Worm (Caenorhabditis elegans) whole organism, early embryonic: Measurements from ENCODE around the gene nhr-190.

Source experiments
- B0310.2 ChIP-seq: sonication (generic microtip); optimal IDR thresholded peaks from 2 replicates; lab custom pipeline; 2016; ENCODE audit warnings: mild to moderate bottlenecking, missing genetic modification characterization, missing compliant biosample characterization
- F13C5.2 ChIP-seq: sonication (generic microtip); optimal IDR thresholded peaks from 2 replicates; lab custom pipeline; 2017; ENCODE audit warnings: mild to moderate bottlenecking, missing genetic modification characterization, inconsistent platforms, missing compliant biosample characterization
- aly-1 ChIP-seq: sonication (generic microtip); optimal IDR thresholded peaks from 2 replicates; lab custom pipeline; 2016; ENCODE audit warnings: missing genetic modification characterization, missing compliant biosample characterization
- ama-1 ChIP-seq: fragments of 150-350 bp; optimal IDR thresholded peaks from 2 replicates; lab custom pipeline; 2014
- ceh-13 ChIP-seq: fragments of 200-800 bp; sonication (Bioruptor generic); optimal IDR thresholded peaks from 2 replicates; lab custom pipeline; 2018; ENCODE audit warnings: mild to moderate bottlenecking, missing genetic modification characterization, missing compliant biosample characterization
- ceh-36 ChIP-seq: sonication (generic microtip); optimal IDR thresholded peaks from 2 replicates; lab custom pipeline; 2016; ENCODE audit warnings: missing genetic modification characterization, inconsistent platforms, missing compliant biosample characterization
- ets-7 ChIP-seq: sonication (generic microtip); optimal IDR thresholded peaks from 2 replicates; lab custom pipeline; 2016; ENCODE audit warnings: missing genotype, missing genetic modification characterization, missing compliant biosample characterization
- flt-1 ChIP-seq: fragments of 200-800 bp; sonication (Bioruptor generic); IDR thresholded peaks from 2 replicates; pipeline ENCODE4 v1.3.6; 2022; ENCODE audit warnings: missing genetic modification characterization, missing compliant biosample characterization
- hmbx-1 ChIP-seq: sonication (generic microtip); optimal IDR thresholded peaks from 2 replicates; lab custom pipeline; 2016; ENCODE audit warnings: mild to moderate bottlenecking, missing genetic modification characterization, missing compliant biosample characterization
- hmg-4 ChIP-seq: fragments of 200-800 bp; sonication (Bioruptor generic); optimal IDR thresholded peaks from 2 replicates; lab custom pipeline; 2018; ENCODE audit warnings: mild to moderate bottlenecking, missing genetic modification characterization, missing compliant biosample characterization
- hnd-1 ChIP-seq: sonication (generic microtip); optimal IDR thresholded peaks from 2 replicates; lab custom pipeline; 2016; ENCODE audit warnings: missing genetic modification characterization, missing compliant biosample characterization
- pes-1 ChIP-seq: fragments of 200-800 bp; sonication (Bioruptor generic); IDR thresholded peaks from 2 replicates; pipeline ENCODE4 v1.3.6; 2022; ENCODE audit warnings: missing genetic modification reagents, missing genetic modification characterization, missing compliant biosample characterization
- scrt-1 ChIP-seq: fragments of 200-800 bp; sonication (Bioruptor generic); IDR thresholded peaks from 2 replicates; pipeline ENCODE4 v1.3.6; 2022; ENCODE audit warnings: missing genetic modification characterization, missing compliant biosample characterization
- sea-1 ChIP-seq: fragments of 200-800 bp; sonication (Bioruptor generic); conservative IDR thresholded peaks from 2 replicates; pipeline ENCODE4 v1.3.6; 2022; ENCODE audit warnings: missing genetic modification characterization, missing compliant biosample characterization
- tbx-11 ChIP-seq: fragments of 200-800 bp; sonication (Bioruptor generic); IDR thresholded peaks from 2 replicates; pipeline ENCODE4 v1.3.6; 2022; ENCODE audit warnings: missing genetic modification characterization, missing compliant biosample characterization
- tbx-37 ChIP-seq: fragments of 200-800 bp; sonication (Bioruptor generic); conservative IDR thresholded peaks from 2 replicates; pipeline ENCODE4 v1.3.6; 2022; ENCODE audit warnings: missing genetic modification reagents, missing genetic modification characterization, missing compliant biosample characterization
- tra-4 ChIP-seq: sonication (generic microtip); optimal IDR thresholded peaks from 2 replicates; lab custom pipeline; 2017; ENCODE audit warnings: missing genetic modification characterization, missing compliant biosample characterization

The nhr-190 gene

ce11 chrV:617917-618316 is 24.8 kb downstream of the nhr-190 start:
- TF ChIP-seq aly-1 (tag; lab: Kevin White, UChicago) (no peak), scrt-1 (GFP tag; lab: Robert Waterston, UW) (no peak), sea-1 (no peak), hmg-4 (no peak), ceh-13 (GFP tag; lab: Kevin White, UChicago) (no peak), pes-1 (GFP tag; lab: Robert Waterston, UW) (no peak), ceh-36 (tag; lab: Kevin White, UChicago) (no peak), tbx-11 (no peak)

ce11 chrV:615275-615674 is 27.4 kb downstream of the nhr-190 start, which contains the start of gene F48G7.13:
Gene F48G7.13 (plus strand): TSS chrV:615575.
- TF ChIP-seq ets-7 (tag; lab: Kevin White, UChicago) (no peak), tbx-37 (GFP tag; lab: Robert Waterston, UW) (no peak), B0310.2 (tag; lab: Kevin White, UChicago) (no peak), ama-1 (lab: Kevin White, UChicago) (no peak), flt-1 (no peak), hmbx-1 (tag; lab: Kevin White, UChicago) (no peak), pes-1 (GFP tag; lab: Robert Waterston, UW) (no peak), tbx-11 (no peak), sea-1 (no peak), ceh-36 (tag; lab: Kevin White, UChicago) (no peak), tra-4 (no peak), ceh-13 (GFP tag; lab: Kevin White, UChicago) (no peak), aly-1 (tag; lab: Kevin White, UChicago) (no peak), hmg-4 (no peak), F13C5.2 (tag; lab: Kevin White, UChicago) (no peak), hnd-1 (tag; lab: Kevin White, UChicago) (no peak), scrt-1 (GFP tag; lab: Robert Waterston, UW) (no peak)

ce11 chrV:610217-610616 is 32.5 kb downstream of the nhr-190 start, which contains the start of gene nhr-90:
Gene nhr-90 (plus strand): TSS chrV:610512.
- TF ChIP-seq ceh-13 (GFP tag; lab: Kevin White, UChicago) (no peak), pes-1 (GFP tag; lab: Robert Waterston, UW) (no peak), hnd-1 (tag; lab: Kevin White, UChicago) (no peak), aly-1 (tag; lab: Kevin White, UChicago) (no peak), hmg-4 (no peak), ama-1 (lab: Kevin White, UChicago) (no peak), tbx-11 (no peak), tbx-37 (GFP tag; lab: Robert Waterston, UW) (no peak), B0310.2 (tag; lab: Kevin White, UChicago) (no peak), hmbx-1 (tag; lab: Kevin White, UChicago) (no peak), F13C5.2 (tag; lab: Kevin White, UChicago) (no peak), ets-7 (tag; lab: Kevin White, UChicago) (no peak), ceh-36 (tag; lab: Kevin White, UChicago) (no peak), sea-1 (no peak), scrt-1 (GFP tag; lab: Robert Waterston, UW) (no peak), flt-1 (no peak), tra-4 (no peak)

ce11 chrV:609671-610070 is 33.1 kb downstream of the nhr-190 start, which contains the start of gene srlf-36:
Gene srlf-36 (minus strand): TSS chrV:609771.
- no peak for TF ChIP-seq hnd-1 (tag; lab: Kevin White, UChicago)
- no peak for TF ChIP-seq B0310.2 (tag; lab: Kevin White, UChicago)
- no peak for TF ChIP-seq F13C5.2 (tag; lab: Kevin White, UChicago)
- no peak for TF ChIP-seq tbx-37 (GFP tag; lab: Robert Waterston, UW)
- no peak for TF ChIP-seq ceh-36 (tag; lab: Kevin White, UChicago)
- no peak for TF ChIP-seq scrt-1 (GFP tag; lab: Robert Waterston, UW)
- TF ChIP-seq tbx-11: no peak
- TF ChIP-seq flt-1: no peak
- no peak for TF ChIP-seq aly-1 (tag; lab: Kevin White, UChicago)

ce11 chrV:608844-609243 is 33.9 kb downstream of the nhr-190 start, which contains the start of gene srw-109:
Gene srw-109 (minus strand): TSS chrV:608944.
- TF ChIP-seq tra-4 (no peak), F13C5.2 (tag; lab: Kevin White, UChicago) (no peak), pes-1 (GFP tag; lab: Robert Waterston, UW) (no peak), hmbx-1 (tag; lab: Kevin White, UChicago) (no peak), B0310.2 (tag; lab: Kevin White, UChicago) (no peak), ets-7 (tag; lab: Kevin White, UChicago) (no peak)

DNA sequence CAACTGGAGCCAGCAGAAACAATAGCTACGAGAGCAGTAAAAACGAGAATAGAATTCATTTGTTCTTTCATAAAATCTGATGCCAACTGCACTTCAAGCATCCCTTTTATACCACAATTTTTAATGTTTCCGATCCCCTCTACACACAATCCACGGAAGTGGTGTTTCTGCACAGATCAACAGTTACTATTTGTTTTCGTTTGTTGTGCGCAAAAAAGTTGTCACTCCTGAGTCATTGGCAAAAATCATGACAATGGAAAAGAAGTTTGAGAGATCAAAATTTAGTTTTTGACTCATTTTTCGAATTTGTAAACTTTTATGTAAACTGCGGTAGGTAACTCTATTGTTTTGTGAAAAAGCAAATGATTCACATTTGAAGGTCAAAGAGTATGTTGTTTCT is 38.6 kb downstream of the nhr-190 start, which contains the start of gene srlf-37:
TSS of gene srlf-37 (minus strand) at position 101 of the 400 bp plus-strand sequence.
- TF ChIP-seq sea-1: no peak
- TF ChIP-seq ceh-36 (tag; lab: Kevin White, UChicago): no peak
- TF ChIP-seq ama-1 (lab: Kevin White, UChicago): no peak
- TF ChIP-seq flt-1: no peak

DNA sequence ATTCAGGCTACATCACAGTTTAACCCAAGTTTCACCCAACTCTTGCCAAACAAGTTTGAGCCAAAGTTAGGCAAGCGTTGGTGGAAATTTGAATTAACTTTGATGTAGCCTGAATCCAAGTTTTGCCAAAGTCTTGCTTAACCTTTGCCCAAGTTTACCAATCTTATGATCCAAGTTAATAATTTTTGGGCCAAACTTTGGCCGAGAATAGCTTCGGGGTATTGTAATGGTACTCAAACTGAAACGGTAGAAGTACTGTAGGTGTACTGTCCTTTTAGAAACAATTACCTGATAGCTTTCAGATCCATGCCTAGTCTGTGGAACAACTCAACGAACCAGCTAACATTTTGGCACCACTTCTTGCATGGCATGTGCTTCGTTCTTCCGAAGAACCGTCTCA is 42.5 kb downstream of the nhr-190 start, which contains the start of gene nhr-251:
TSS of gene nhr-251 (plus strand) at position 301 of the 400 bp plus-strand sequence.
- no peak for TF ChIP-seq tbx-11
- TF ChIP-seq tra-4: no peak
- TF ChIP-seq pes-1 (GFP tag; lab: Robert Waterston, UW): no peak
- no peak for TF ChIP-seq ama-1 (lab: Kevin White, UChicago)
- no peak for TF ChIP-seq B0310.2 (tag; lab: Kevin White, UChicago)
- TF ChIP-seq flt-1: no peak
- TF ChIP-seq hmbx-1 (tag; lab: Kevin White, UChicago): no peak
- no peak for TF ChIP-seq ceh-13 (GFP tag; lab: Kevin White, UChicago)
- no peak for TF ChIP-seq scrt-1 (GFP tag; lab: Robert Waterston, UW)
- no peak for TF ChIP-seq F13C5.2 (tag; lab: Kevin White, UChicago)
- no peak for TF ChIP-seq ets-7 (tag; lab: Kevin White, UChicago)
- TF ChIP-seq hnd-1 (tag; lab: Kevin White, UChicago): no peak
